Fruit fly (Drosophila melanogaster): Measurements from ENCODE around the gene Rhau.
A peak's percentile ranks its signal among the peaks of the same experiment; 100 is the strongest.

DNA sequence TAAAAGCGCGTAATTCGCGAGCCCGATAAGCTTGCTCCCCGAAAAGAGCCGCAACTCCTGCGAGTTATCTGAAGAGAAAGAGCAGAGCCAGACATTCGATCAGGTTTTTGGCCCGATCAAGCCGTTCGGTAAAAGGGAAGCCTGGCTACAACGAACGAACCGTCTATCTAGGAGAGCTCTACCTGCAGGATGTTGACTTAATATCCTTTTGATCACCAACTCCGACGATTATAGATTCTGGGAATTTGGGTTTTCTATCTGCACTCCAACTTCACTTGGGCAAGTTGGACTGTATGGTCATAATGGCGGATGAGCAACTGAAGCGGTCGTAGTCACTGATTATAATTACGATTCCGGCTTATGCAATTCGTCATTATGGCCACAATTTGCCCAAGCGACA, 44.4 kb upstream of the Rhau start:
- TF ChIP-seq CG8301 (tag; optimal IDR thresholded peaks at IDR 0.05) (peak; percentile 74), CG15710 (tag; optimal IDR thresholded peaks at IDR 0.05) (peak; percentile 52)
